Worm (Caenorhabditis elegans) whole organism, early embryonic: ENCODE measurements around the gene T23F11.2.

Experiments used
- B0310.2 ChIP-seq: sonication (generic microtip); optimal IDR thresholded peaks from 2 replicates; lab custom pipeline; 2016; ENCODE audit warnings: mild to moderate bottlenecking, missing genetic modification characterization, missing compliant biosample characterization
- F13C5.2 ChIP-seq: sonication (generic microtip); optimal IDR thresholded peaks from 2 replicates; lab custom pipeline; 2017; ENCODE audit warnings: mild to moderate bottlenecking, missing genetic modification characterization, inconsistent platforms, missing compliant biosample characterization
- aly-1 ChIP-seq: sonication (generic microtip); optimal IDR thresholded peaks from 2 replicates; lab custom pipeline; 2016; ENCODE audit warnings: missing genetic modification characterization, missing compliant biosample characterization
- ama-1 ChIP-seq: fragments of 150-350 bp; optimal IDR thresholded peaks from 2 replicates; lab custom pipeline; 2014
- ceh-13 ChIP-seq: fragments of 200-800 bp; sonication (Bioruptor generic); optimal IDR thresholded peaks from 2 replicates; lab custom pipeline; 2018; ENCODE audit warnings: mild to moderate bottlenecking, missing genetic modification characterization, missing compliant biosample characterization
- ceh-36 ChIP-seq: sonication (generic microtip); optimal IDR thresholded peaks from 2 replicates; lab custom pipeline; 2016; ENCODE audit warnings: missing genetic modification characterization, inconsistent platforms, missing compliant biosample characterization
- ets-7 ChIP-seq: sonication (generic microtip); optimal IDR thresholded peaks from 2 replicates; lab custom pipeline; 2016; ENCODE audit warnings: missing genotype, missing genetic modification characterization, missing compliant biosample characterization
- flt-1 ChIP-seq: fragments of 200-800 bp; sonication (Bioruptor generic); IDR thresholded peaks from 2 replicates; pipeline ENCODE4 v1.3.6; 2022; ENCODE audit warnings: missing genetic modification characterization, missing compliant biosample characterization
- hmbx-1 ChIP-seq: sonication (generic microtip); optimal IDR thresholded peaks from 2 replicates; lab custom pipeline; 2016; ENCODE audit warnings: mild to moderate bottlenecking, missing genetic modification characterization, missing compliant biosample characterization
- hmg-4 ChIP-seq: fragments of 200-800 bp; sonication (Bioruptor generic); optimal IDR thresholded peaks from 2 replicates; lab custom pipeline; 2018; ENCODE audit warnings: mild to moderate bottlenecking, missing genetic modification characterization, missing compliant biosample characterization
- hnd-1 ChIP-seq: sonication (generic microtip); optimal IDR thresholded peaks from 2 replicates; lab custom pipeline; 2016; ENCODE audit warnings: missing genetic modification characterization, missing compliant biosample characterization
- pes-1 ChIP-seq: fragments of 200-800 bp; sonication (Bioruptor generic); IDR thresholded peaks from 2 replicates; pipeline ENCODE4 v1.3.6; 2022; ENCODE audit warnings: missing genetic modification reagents, missing genetic modification characterization, missing compliant biosample characterization
- scrt-1 ChIP-seq: fragments of 200-800 bp; sonication (Bioruptor generic); IDR thresholded peaks from 2 replicates; pipeline ENCODE4 v1.3.6; 2022; ENCODE audit warnings: missing genetic modification characterization, missing compliant biosample characterization
- sea-1 ChIP-seq: fragments of 200-800 bp; sonication (Bioruptor generic); conservative IDR thresholded peaks from 2 replicates; pipeline ENCODE4 v1.3.6; 2022; ENCODE audit warnings: missing genetic modification characterization, missing compliant biosample characterization
- tbx-11 ChIP-seq: fragments of 200-800 bp; sonication (Bioruptor generic); IDR thresholded peaks from 2 replicates; pipeline ENCODE4 v1.3.6; 2022; ENCODE audit warnings: missing genetic modification characterization, missing compliant biosample characterization
- tbx-37 ChIP-seq: fragments of 200-800 bp; sonication (Bioruptor generic); conservative IDR thresholded peaks from 2 replicates; pipeline ENCODE4 v1.3.6; 2022; ENCODE audit warnings: missing genetic modification reagents, missing genetic modification characterization, missing compliant biosample characterization
- tra-4 ChIP-seq: sonication (generic microtip); optimal IDR thresholded peaks from 2 replicates; lab custom pipeline; 2017; ENCODE audit warnings: missing genetic modification characterization, missing compliant biosample characterization

Gene T23F11.2

DNA sequence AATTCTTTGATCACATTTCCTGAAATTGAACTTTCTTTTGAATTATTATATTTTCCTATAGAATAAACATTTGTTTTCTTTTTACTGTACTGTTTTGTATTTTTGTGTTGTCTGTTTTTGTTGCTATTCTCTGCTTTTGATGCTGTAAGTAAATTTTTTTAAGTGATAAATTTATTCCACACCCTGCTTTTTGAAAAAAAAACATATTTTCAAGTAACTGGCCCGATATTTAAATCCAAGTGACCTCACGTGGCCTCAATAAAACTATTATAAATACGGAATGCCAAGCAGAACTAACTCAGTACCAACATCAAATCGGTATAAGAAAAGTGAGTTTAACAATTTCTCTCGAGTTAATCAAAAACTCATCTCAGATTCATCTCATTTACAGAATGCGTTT lies 27.1 kb downstream of the T23F11.2 start, which contains the start of gene clec-151:
clec-151 (plus strand) TSS at position 301 of the 400 bp plus-strand sequence.
- no peak for TF ChIP-seq ets-7 (tag; lab: Kevin White, UChicago)

DNA sequence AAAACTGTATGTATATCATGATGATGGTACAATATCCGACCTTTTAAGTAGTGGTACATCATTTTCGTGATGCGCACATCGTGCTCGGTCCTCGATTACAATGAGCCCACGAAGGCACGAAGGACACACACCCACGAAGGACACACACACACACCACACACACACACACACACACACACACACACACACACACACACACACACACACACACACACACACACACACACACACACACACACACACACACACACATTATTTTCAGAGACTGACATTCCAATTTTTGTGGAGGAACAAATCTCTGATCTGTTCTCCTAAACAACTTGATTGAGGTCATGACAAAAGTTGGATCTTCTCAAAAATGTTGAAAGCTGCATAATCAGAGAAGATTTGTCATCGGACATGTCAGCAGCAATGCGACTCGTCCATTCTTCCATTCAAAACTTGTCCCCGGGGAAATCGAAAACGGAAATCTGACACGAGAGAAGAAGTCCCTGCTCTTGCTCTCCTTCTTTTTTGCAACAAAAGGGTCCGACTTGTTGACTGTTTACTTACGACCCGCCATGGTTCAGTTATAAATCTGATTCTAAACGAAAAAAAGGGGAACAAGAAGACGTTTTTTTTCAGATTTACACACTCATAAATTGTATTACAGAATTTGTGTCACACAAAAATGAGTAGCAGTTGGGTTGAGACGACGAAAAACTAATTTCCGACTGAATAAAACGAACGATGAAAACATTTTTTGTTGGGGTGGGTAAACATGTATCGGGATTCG lies 29.0 kb downstream of the T23F11.2 start:
- no peak for TF ChIP-seq scrt-1 (GFP tag; lab: Robert Waterston, UW)
- TF ChIP-seq ceh-36 (tag; lab: Kevin White, UChicago): no peak
- TF ChIP-seq ama-1 (lab: Kevin White, UChicago): no peak

DNA sequence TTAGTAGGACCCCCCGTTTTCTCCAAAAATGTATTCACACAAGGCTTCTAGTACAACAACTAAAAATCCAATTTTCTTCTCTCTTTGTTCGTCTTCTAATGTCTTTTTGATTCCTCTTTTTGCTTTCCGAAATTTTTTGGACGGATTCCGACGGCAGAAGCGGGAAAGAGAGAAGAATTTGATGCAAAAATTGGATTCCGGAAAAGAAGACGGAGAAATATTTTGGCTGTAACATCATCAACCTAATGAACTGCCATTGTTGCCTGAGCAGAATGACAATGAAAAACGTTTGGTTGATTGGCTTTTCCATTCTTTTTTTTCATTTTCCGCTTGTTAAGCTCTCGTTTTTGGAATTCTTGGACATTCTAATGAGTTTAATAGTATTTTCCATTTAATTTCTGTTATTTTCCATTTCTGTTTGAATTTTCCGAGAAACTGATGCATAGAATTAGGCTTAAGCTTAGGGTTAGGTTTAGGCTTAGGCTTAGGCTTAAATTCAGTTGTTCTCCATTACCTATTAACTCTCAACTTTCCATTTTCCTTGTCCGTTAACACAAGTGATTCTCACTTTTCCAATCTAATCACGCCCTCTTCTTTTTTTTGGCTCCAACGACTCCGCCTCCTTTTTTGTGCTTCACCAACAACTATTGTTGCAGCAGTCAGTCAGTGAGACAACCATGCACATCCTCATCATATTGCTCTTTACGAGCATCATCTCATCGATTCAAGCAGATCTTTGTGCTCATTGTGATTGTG lies 32.7 kb downstream of the T23F11.2 start, which contains the start of gene lron-5:
lron-5 (plus strand) TSS at position 655 of the 756 bp plus-strand sequence.
- no peak for TF ChIP-seq tra-4
- TF ChIP-seq ceh-13 (GFP tag; lab: Kevin White, UChicago): no peak
- no peak for TF ChIP-seq hmg-4 (GFP tag; lab: Kevin White, UChicago)
- no peak for TF ChIP-seq tbx-11 (GFP tag; lab: Robert Waterston, UW)
- TF ChIP-seq tbx-37: no peak

DNA sequence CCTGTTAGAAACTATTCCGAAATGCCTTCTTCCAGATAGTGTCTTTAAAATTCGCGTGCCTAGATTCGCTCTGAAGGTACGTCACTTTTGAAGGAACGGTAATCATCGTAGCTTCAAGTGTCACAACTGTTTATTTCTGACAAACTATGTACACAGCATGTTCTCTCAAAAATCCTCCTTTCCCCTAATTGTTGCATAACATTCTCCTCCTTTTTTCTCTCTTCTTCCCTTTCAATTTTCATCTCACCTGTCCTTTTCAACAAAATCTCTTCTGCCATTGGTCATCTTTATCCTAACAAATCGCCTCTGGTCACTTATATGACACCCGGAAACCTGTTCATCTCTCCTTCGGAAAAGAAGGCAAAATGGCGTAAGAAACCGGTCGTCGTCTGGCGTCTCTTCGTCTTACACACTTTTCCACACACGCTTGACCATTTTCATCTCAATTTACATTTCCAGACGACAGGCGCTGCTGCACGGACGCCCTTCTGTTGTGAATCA lies 39.2 kb downstream of the T23F11.2 start, which contains the start of gene lips-3:
lips-3 (plus strand) TSS at position 458 of the 501 bp plus-strand sequence.
- TF ChIP-seq sea-1 (GFP tag; lab: Robert Waterston, UW) (no peak), hmg-4 (GFP tag; lab: Kevin White, UChicago) (no peak), hmbx-1 (no peak), scrt-1 (GFP tag; lab: Robert Waterston, UW) (no peak), ama-1 (lab: Kevin White, UChicago) (no peak), tbx-37 (no peak), flt-1 (GFP tag; lab: Robert Waterston, UW) (no peak), tbx-11 (GFP tag; lab: Robert Waterston, UW) (no peak), F13C5.2 (tag; lab: Kevin White, UChicago) (no peak), ceh-13 (GFP tag; lab: Kevin White, UChicago) (no peak), aly-1 (tag; lab: Kevin White, UChicago) (no peak), tra-4 (no peak), ets-7 (tag; lab: Kevin White, UChicago) (no peak), pes-1 (GFP tag; lab: Robert Waterston, UW) (no peak), hnd-1 (tag; lab: Kevin White, UChicago) (no peak), B0310.2 (no peak), ceh-36 (tag; lab: Kevin White, UChicago) (no peak)

DNA sequence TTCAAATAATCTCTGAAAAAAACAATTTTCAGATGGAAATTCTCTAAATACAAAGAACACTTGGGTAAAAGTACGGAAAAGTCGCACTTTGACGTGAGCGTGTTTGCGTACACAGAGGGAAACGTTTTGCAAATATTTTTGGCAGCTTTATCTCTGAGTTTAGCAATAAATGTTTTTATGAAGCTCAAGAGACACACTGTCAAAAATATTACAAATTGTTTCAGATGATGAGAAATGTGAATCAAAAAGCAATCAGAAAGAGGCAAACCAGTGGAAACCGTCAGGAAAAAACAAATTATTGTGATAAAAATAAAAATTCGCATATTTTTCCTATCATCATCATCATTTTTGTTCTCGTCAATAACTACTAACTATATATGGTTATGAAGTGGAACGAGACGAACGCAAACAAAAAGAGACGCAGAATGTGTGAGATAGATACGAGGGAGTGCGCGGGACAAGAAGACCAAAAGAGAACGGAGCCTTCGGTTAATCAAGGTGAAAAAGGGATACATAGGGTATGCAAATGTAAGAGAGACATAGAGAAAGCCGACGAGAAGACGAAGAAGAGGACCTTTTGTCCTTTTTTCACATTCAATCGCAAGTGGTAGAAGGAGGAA lies 42.9 kb downstream of the T23F11.2 start, which contains the start of gene sel-2:
sel-2 (minus strand) TSS at position 51 of the 620 bp plus-strand sequence.
- TF ChIP-seq sea-1 (GFP tag; lab: Robert Waterston, UW): no peak
- TF ChIP-seq ets-7 (tag; lab: Kevin White, UChicago): no peak
- no peak for TF ChIP-seq hmg-4 (GFP tag; lab: Kevin White, UChicago)
